Worm (Caenorhabditis elegans): ENCODE data around the gene nhr-35.
A peak's percentile ranks its signal among the peaks of the same experiment; 100 is the strongest.

Gene nhr-35

ce11 chrX:4556028-4556427 is 23.5 kb downstream of the nhr-35 start:
- peak; percentile 81 for TF ChIP-seq nhr-85 (tag)
- no peak for TF ChIP-seq isw-1 (GFP tag; IDR thresholded peaks at IDR 0.05)
- TF ChIP-seq lin-14 (GFP tag; optimal IDR thresholded peaks at IDR 0.05), result peak; percentile 37
- TF ChIP-seq blmp-1 (tag; optimal IDR thresholded peaks at IDR 0.05), result peak; percentile 43

ce11 chrX:4561863-4562262 is 29.4 kb downstream of the nhr-35 start, which contains the start of gene C05E11.6:
Gene C05E11.6, plus strand, starts transcription at chrX:4562163.
- TF ChIP-seq sox-4 (tag; optimal IDR thresholded peaks at IDR 0.05) (no peak), blmp-1 (tag; optimal IDR thresholded peaks at IDR 0.05) (no peak)

ce11 chrX:4562288-4562687 is 29.8 kb downstream of the nhr-35 start:
- no peak for TF ChIP-seq vab-15 (tag; optimal IDR thresholded peaks at IDR 0.05)
- peak; percentile 84 for TF ChIP-seq hlh-4 (tag; optimal IDR thresholded peaks at IDR 0.05)
- no peak for TF ChIP-seq alr-1 (tag; optimal IDR thresholded peaks at IDR 0.05; ENCODE audit: borderline replicate concordance)

ce11 chrX:4564717-4565316 is 32.3 kb downstream of the nhr-35 start, which contains the start of gene amt-4:
Gene amt-4, plus strand, starts transcription at chrX:4565302.
- no peak for TF ChIP-seq nhr-11 (tag; optimal IDR thresholded peaks at IDR 0.05)
- peak in 1 of 2 experiments; percentile 64 for TF ChIP-seq mdl-1 (tag; optimal IDR thresholded peaks at IDR 0.05)
- TF ChIP-seq ztf-4 (tag; optimal IDR thresholded peaks at IDR 0.05), result no peak
- TF ChIP-seq nhr-90 (tag; optimal IDR thresholded peaks at IDR 0.05; ENCODE audit: poor library complexity), result peak; percentile 13
- peak; percentile 31 for TF ChIP-seq nhr-71 (tag; optimal IDR thresholded peaks at IDR 0.05)
- TF ChIP-seq grh-1 (GFP tag; IDR thresholded peaks at IDR 0.05), result no peak
- TF ChIP-seq lin-13 (GFP tag; optimal IDR thresholded peaks at IDR 0.05), result no peak
- TF ChIP-seq lin-14 (GFP tag; optimal IDR thresholded peaks at IDR 0.05), result peak; percentile 4
- peak; percentile 13 for TF ChIP-seq jun-1 (tag; optimal IDR thresholded peaks at IDR 0.05)
- TF ChIP-seq elt-2 (tag; optimal IDR thresholded peaks at IDR 0.05), result peak; percentile 98
- TF ChIP-seq nhr-20 (tag; optimal IDR thresholded peaks at IDR 0.05), result peak; percentile 23
- TF ChIP-seq tlp-1 (tag; optimal IDR thresholded peaks at IDR 0.05), result peak; percentile 27
- no peak for TF ChIP-seq fos-1 (tag; optimal IDR thresholded peaks at IDR 0.05)
- TF ChIP-seq nhr-237 (tag; optimal IDR thresholded peaks at IDR 0.05), result no peak

ce11 chrX:4567110-4567509 is 34.6 kb downstream of the nhr-35 start:
- peak; percentile 67 for TF ChIP-seq elt-2 (tag; optimal IDR thresholded peaks at IDR 0.05)
- TF ChIP-seq nhr-237 (tag; optimal IDR thresholded peaks at IDR 0.05), result no peak

ce11 chrX:4569276-4569675 is 36.8 kb downstream of the nhr-35 start:
- TF ChIP-seq nhr-71 (tag; optimal IDR thresholded peaks at IDR 0.05) (peak; percentile 11), nhr-20 (tag; optimal IDR thresholded peaks at IDR 0.05) (peak; percentile 85), snu-23 (GFP tag; optimal IDR thresholded peaks at IDR 0.05) (peak; percentile 0), lin-14 (GFP tag; optimal IDR thresholded peaks at IDR 0.05) (peak; percentile 60), lin-35 (GFP tag; optimal IDR thresholded peaks at IDR 0.05) (no peak), unc-62 (GFP tag; optimal IDR thresholded peaks at IDR 0.05) (no peak), nhr-85 (tag) (peak; percentile 90), grh-1 (GFP tag; IDR thresholded peaks at IDR 0.05) (no peak), sup-37 (GFP tag; optimal IDR thresholded peaks at IDR 0.05) (no peak), elt-3 (tag; optimal IDR thresholded peaks at IDR 0.05) (peak in 1 of 6 experiments; percentile 63), blmp-1 (tag; optimal IDR thresholded peaks at IDR 0.05) (peak; percentile 30), elt-2 (tag; optimal IDR thresholded peaks at IDR 0.05) (no peak), nhr-28 (tag; optimal IDR thresholded peaks at IDR 0.05) (no peak), unc-98 (GFP tag; IDR thresholded peaks at IDR 0.05) (no peak), lsy-2 (tag; optimal IDR thresholded peaks at IDR 0.05) (peak in 1 of 2 experiments; percentile 5)

ce11 chrX:4571137-4571536 is 38.6 kb downstream of the nhr-35 start, which contains the start of gene amt-1:
Gene amt-1, plus strand, starts transcription at chrX:4571437.
- TF ChIP-seq blmp-1 (tag; optimal IDR thresholded peaks at IDR 0.05) (peak; percentile 16), lin-13 (GFP tag; optimal IDR thresholded peaks at IDR 0.05) (no peak)
